Worm (Caenorhabditis elegans): ENCODE results near the gene K11C4.1.

Gene K11C4.1

ce11 chrV:6893681-6894080, 3.1 kb upstream of the K11C4.1 start:
- peak; percentile 50 for TF ChIP-seq zfh-2 (GFP tag; conservative IDR thresholded peaks at IDR 0.05)
- TF ChIP-seq B0336.3 (GFP tag; IDR thresholded peaks at IDR 0.05): no peak
- no peak for TF ChIP-seq repo-1 (tag; optimal IDR thresholded peaks at IDR 0.05)
- no peak for TF ChIP-seq efl-1 (GFP tag; optimal IDR thresholded peaks at IDR 0.05)
- no peak for TF ChIP-seq Y79H2A.3 (GFP tag; conservative IDR thresholded peaks at IDR 0.05)
- no peak for TF ChIP-seq lsl-1 (GFP tag; optimal IDR thresholded peaks at IDR 0.05)
- TF ChIP-seq aptf-3 (GFP tag; IDR thresholded peaks at IDR 0.05): 0 out of 2 replicates have a peak, but pooled peaks have one; percentile 34
- TF ChIP-seq ztf-18 (tag; optimal IDR thresholded peaks at IDR 0.05): no peak
- TF ChIP-seq ztf-3 (GFP tag; optimal IDR thresholded peaks at IDR 0.05): no peak
- TF ChIP-seq ama-1 (optimal IDR thresholded peaks at IDR 0.05): no peak
- TF ChIP-seq ama-1 (GFP tag; optimal IDR thresholded peaks at IDR 0.05): no peak
- no peak for TF ChIP-seq nfya-1 (tag; optimal IDR thresholded peaks at IDR 0.05; ENCODE audit: borderline replicate concordance, insufficient read depth)
- no peak for TF ChIP-seq cebp-1 (GFP tag; IDR thresholded peaks at IDR 0.05)
- peak; percentile 1 for TF ChIP-seq cebp-1 (tag; optimal IDR thresholded peaks at IDR 0.05)
- TF ChIP-seq rcor-1 (GFP tag; IDR thresholded peaks at IDR 0.05): no peak

DNA sequence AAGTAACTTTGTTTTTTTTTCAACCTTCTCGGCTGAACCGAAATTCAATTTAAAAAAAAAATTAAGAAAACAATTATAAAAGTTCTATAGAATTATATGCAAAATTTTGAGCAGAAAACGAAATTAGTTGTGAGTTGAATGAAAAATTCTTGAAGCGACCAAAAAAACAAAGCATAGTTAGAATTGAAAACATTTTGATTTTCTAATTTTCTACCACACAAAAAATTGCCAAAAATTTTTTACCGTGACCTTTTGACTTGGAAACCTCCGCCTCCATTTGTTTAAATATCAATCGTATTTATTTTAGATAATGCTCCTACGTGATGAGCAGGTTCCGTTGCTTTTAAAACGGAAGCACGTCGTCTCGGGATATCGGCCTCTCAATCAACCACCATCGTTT, 2.0 kb upstream of the K11C4.1 start, which contains the start of gene K11C4.2:
Gene K11C4.2, plus strand, starts transcription at position 301 of the 400 bp plus-strand sequence.
- TF ChIP-seq hrde-1 (tag; optimal IDR thresholded peaks at IDR 0.05; ENCODE audit: borderline replicate concordance) (no peak), nfya-2 (GFP tag; IDR thresholded peaks at IDR 0.05) (no peak), C06A6.2 (GFP tag; conservative IDR thresholded peaks at IDR 0.05) (no peak), T26A5.8 (tag; optimal IDR thresholded peaks at IDR 0.05) (no peak), sdz-38 (tag; optimal IDR thresholded peaks at IDR 0.05) (no peak), ztf-3 (GFP tag; optimal IDR thresholded peaks at IDR 0.05) (no peak), Y53F4B.3 (GFP tag; IDR thresholded peaks at IDR 0.05) (no peak), pha-4 (tag; optimal IDR thresholded peaks at IDR 0.05) (no peak), mes-4 (tag; optimal IDR thresholded peaks at IDR 0.05) (no peak), hlh-26 (GFP tag; conservative IDR thresholded peaks at IDR 0.05) (no peak), Y56A3A.18 (GFP tag; IDR thresholded peaks at IDR 0.05) (no peak), lir-1 (GFP tag; conservative IDR thresholded peaks at IDR 0.05) (no peak)

DNA sequence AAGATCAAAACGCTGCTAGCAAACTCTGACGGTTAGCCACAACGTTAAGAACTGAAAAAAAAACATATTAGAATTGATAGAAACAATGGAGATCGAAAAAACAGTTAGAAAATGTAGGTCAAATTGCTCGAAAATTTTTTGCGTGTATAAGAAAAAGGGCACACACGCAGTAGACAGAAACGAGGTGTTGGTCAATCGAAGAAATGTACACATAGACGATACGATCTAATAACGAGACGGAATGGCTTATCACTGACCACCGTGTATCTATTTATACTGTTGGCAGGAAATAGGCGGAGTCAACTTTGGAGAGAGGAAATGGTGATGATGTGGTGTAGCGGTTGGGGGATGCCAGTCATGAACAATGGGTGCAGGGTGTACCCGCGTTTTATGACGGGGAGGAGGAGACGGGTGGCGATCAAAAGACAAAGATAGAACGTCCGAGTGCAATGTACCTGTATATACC, 3.4 kb downstream of the K11C4.1 start, which contains the start of gene odc-1:
Gene odc-1, minus strand, starts transcription at position 51 of the 466 bp plus-strand sequence.
- no peak for TF ChIP-seq snpc-1.3 (tag; optimal IDR thresholded peaks at IDR 0.05; ENCODE audit: insufficient read depth)
- TF ChIP-seq F23B12.7 (tag; optimal IDR thresholded peaks at IDR 0.05; ENCODE audit: insufficient read depth): no peak
- TF ChIP-seq lag-1 (GFP tag; IDR thresholded peaks at IDR 0.05): no peak

DNA sequence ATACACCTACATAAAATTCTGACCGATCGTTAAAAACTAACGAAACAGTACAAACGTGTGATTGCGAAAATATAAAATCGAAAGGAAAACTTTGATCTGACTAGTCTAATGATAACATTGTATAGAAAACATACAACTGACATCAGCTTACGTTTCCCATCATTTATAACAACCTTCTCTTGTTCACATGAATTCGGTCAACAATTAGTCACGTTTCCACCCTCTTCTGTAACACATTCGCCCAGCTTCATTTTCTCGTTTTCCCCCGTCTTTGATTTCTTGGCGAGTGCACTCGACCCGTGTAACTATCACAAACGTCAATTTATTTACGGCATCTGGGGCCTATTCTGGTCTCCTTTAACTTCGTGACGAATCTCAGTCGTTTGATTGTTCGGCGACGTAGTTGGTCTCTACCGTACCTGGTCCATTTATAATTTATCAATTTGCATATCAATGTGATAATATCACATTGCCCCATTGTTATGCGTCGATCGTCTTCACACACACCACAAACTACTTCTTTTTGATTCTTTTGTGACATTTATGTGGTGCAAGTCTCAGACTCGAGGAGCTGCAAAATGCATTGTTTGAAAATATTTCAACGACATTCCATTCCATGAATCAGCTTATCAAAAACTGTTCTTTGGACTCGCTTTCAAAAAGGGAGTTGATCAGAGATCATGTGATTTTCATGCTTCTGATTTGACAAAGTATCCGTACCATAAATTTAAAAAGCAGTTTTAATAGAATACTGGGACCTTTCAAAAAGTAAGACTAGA, 4.2 kb downstream of the K11C4.1 start:
- TF ChIP-seq lsl-1 (GFP tag; optimal IDR thresholded peaks at IDR 0.05) (no peak), egl-44 (GFP tag; IDR thresholded peaks at IDR 0.05) (no peak), nhr-80 (tag; optimal IDR thresholded peaks at IDR 0.05) (peak; percentile 54), unc-130 (GFP tag; optimal IDR thresholded peaks at IDR 0.05) (no peak), unc-62 (GFP tag; optimal IDR thresholded peaks at IDR 0.05) (no peak)
